Worm (Caenorhabditis elegans) whole organism, L4/young adult: Measurements from ENCODE around the gene nspg-12.

Experiments
- W03F9.2 ChIP-seq: fragments of 150-350 bp; optimal IDR thresholded peaks from 2 replicates; lab custom pipeline; 2014; ENCODE audit warnings: missing biosample characterization, missing genetic modification characterization
- dao-5 ChIP-seq: sonication (generic microtip); optimal IDR thresholded peaks from 2 replicates; lab custom pipeline; 2016; ENCODE audit warnings: missing genotype, missing genetic modification characterization, moderate library complexity, missing compliant biosample characterization
- him-1 ChIP-seq: sonication (generic microtip); optimal IDR thresholded peaks from 2 replicates; lab custom pipeline; 2016; ENCODE audit warnings: missing genotype, missing genetic modification reagents, missing genetic modification characterization, missing compliant biosample characterization

Gene nspg-12

ce11 chrX:5243382-5243979 is 13.6 kb upstream of the nspg-12 start, which contains the start of gene mtm-5:
Gene mtm-5, minus strand, starts transcription at chrX:5243408.
- TF ChIP-seq W03F9.2 (tag; lab: Kevin White, UChicago): no peak
- TF ChIP-seq dao-5 (tag; lab: Kevin White, UChicago): no peak
- TF ChIP-seq him-1 (tag; lab: Kevin White, UChicago): no peak

ce11 chrX:5244041-5244440 is 13.1 kb upstream of the nspg-12 start, which contains the start of gene Y34B4A.7:
Gene Y34B4A.7, plus strand, starts transcription at chrX:5244337.
- peak; percentile 26 for TF ChIP-seq W03F9.2 (tag; lab: Kevin White, UChicago)
- no peak for TF ChIP-seq him-1 (tag; lab: Kevin White, UChicago)

ce11 chrX:5248754-5249153 is 8.3 kb upstream of the nspg-12 start:
- no peak for TF ChIP-seq him-1 (tag; lab: Kevin White, UChicago)
- TF ChIP-seq dao-5 (tag; lab: Kevin White, UChicago): no peak
- no peak for TF ChIP-seq W03F9.2 (tag; lab: Kevin White, UChicago)

- TF ChIP-seq dao-5 (tag; lab: Kevin White, UChicago): no peak
Observed at ce11 chrX:5249603-5250002, 7.5 kb upstream of the nspg-12 start, which contains the start of gene Y34B4A.10. Gene Y34B4A.10, plus strand, starts transcription at chrX:5249903.

- TF ChIP-seq W03F9.2 (tag; lab: Kevin White, UChicago): no peak
- TF ChIP-seq dao-5 (tag; lab: Kevin White, UChicago): no peak
- TF ChIP-seq him-1 (tag; lab: Kevin White, UChicago): no peak
Observed at ce11 chrX:5252798-5253197, 4.3 kb upstream of the nspg-12 start, which contains the start of gene nspg-14. Gene nspg-14, plus strand, starts transcription at chrX:5253047.

ce11 chrX:5254894-5255293 is 2.2 kb upstream of the nspg-12 start, which contains the start of gene nspg-13:
Gene nspg-13, plus strand, starts transcription at chrX:5255194.
- no peak for TF ChIP-seq him-1 (tag; lab: Kevin White, UChicago)

- TF ChIP-seq dao-5 (tag; lab: Kevin White, UChicago) (no peak), W03F9.2 (tag; lab: Kevin White, UChicago) (no peak), him-1 (tag; lab: Kevin White, UChicago) (no peak)
Observed at ce11 chrX:5255320-5255719, 1.8 kb upstream of the nspg-12 start.

- no peak for TF ChIP-seq dao-5 (tag; lab: Kevin White, UChicago)
- no peak for TF ChIP-seq W03F9.2 (tag; lab: Kevin White, UChicago)
- TF ChIP-seq him-1 (tag; lab: Kevin White, UChicago): no peak
Observed at ce11 chrX:5260389-5260788, 3.3 kb downstream of the nspg-12 start.

- TF ChIP-seq him-1 (tag; lab: Kevin White, UChicago) (no peak), dao-5 (tag; lab: Kevin White, UChicago) (no peak), W03F9.2 (tag; lab: Kevin White, UChicago) (no peak)
Observed at ce11 chrX:5262033-5262432, 4.9 kb downstream of the nspg-12 start.

ce11 chrX:5263585-5263984 is 6.5 kb downstream of the nspg-12 start:
- no peak for TF ChIP-seq dao-5 (tag; lab: Kevin White, UChicago)
- no peak for TF ChIP-seq W03F9.2 (tag; lab: Kevin White, UChicago)
- TF ChIP-seq him-1 (tag; lab: Kevin White, UChicago): no peak

- no peak for TF ChIP-seq him-1 (tag; lab: Kevin White, UChicago)
- no peak for TF ChIP-seq dao-5 (tag; lab: Kevin White, UChicago)
- no peak for TF ChIP-seq W03F9.2 (tag; lab: Kevin White, UChicago)
Observed at ce11 chrX:5264026-5264425, 6.9 kb downstream of the nspg-12 start, which contains the start of gene Y34B4A.4. Gene Y34B4A.4, plus strand, starts transcription at chrX:5264326.

- TF ChIP-seq him-1 (tag; lab: Kevin White, UChicago) (no peak), W03F9.2 (tag; lab: Kevin White, UChicago) (no peak), dao-5 (tag; lab: Kevin White, UChicago) (no peak)
Observed at ce11 chrX:5265356-5265755, 8.3 kb downstream of the nspg-12 start.

- TF ChIP-seq W03F9.2 (tag; lab: Kevin White, UChicago) (no peak), him-1 (tag; lab: Kevin White, UChicago) (no peak), dao-5 (tag; lab: Kevin White, UChicago) (no peak)
Observed at ce11 chrX:5268062-5268461, 11.0 kb downstream of the nspg-12 start.

- no peak for TF ChIP-seq him-1 (tag; lab: Kevin White, UChicago)
- TF ChIP-seq dao-5 (tag; lab: Kevin White, UChicago): no peak
Observed at ce11 chrX:5269359-5269758, 12.3 kb downstream of the nspg-12 start.
